Fruit fly (Drosophila melanogaster): ENCODE measurements around the gene Rrp6.

Gene Rrp6

DNA sequence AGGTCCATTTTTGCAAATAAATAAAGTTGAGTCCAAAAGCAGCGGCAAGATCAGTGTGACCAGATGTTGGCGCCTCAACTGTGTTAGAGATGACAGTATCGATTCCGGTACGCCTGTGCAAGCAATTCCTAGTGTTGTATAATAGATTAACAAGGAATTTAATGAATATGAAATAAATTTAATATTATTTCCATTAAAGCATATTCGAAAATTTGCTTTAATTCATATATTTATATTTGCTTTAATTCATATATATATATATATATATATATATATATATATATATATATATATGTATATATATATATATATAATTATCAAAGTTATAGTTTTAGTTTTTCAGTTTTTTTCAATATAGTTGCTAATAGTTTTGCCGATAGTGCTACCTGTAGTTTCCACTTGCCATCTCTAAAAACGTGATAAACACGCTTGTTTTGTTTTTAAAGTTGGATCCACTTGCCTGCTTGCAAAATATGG, 12.3 kb upstream of the Rrp6 start, which contains the start of the genes Nup93-2 and CG3817 (continued):
- TF ChIP-seq lz (GFP tag; optimal IDR thresholded peaks at IDR 0.05) (peak; percentile 72), ss (GFP tag; optimal IDR thresholded peaks at IDR 0.05) (no peak), esn (GFP tag; optimal IDR thresholded peaks at IDR 0.05) (peak; percentile 70), acj6 (GFP tag; optimal IDR thresholded peaks at IDR 0.05) (peak; percentile 40), eg (GFP tag; IDR thresholded peaks at IDR 0.05) (peak; percentile 67; the same call in 1 of the 3 replicates), CG6808 (GFP tag; optimal IDR thresholded peaks at IDR 0.05) (no peak), svp (GFP tag) (no peak), OdsH (GFP tag; optimal IDR thresholded peaks at IDR 0.05) (no peak), CG16779 (tag; optimal IDR thresholded peaks at IDR 0.05) (no peak), Ets21C (GFP tag; optimal IDR thresholded peaks at IDR 0.05) (peak; percentile 29), Hr39 (GFP tag; optimal IDR thresholded peaks at IDR 0.05) (peak; percentile 52), CG6163 (GFP tag; IDR thresholded peaks at IDR 0.05) (peak; percentile 68; the same call in 2 of the 3 replicates)

DNA sequence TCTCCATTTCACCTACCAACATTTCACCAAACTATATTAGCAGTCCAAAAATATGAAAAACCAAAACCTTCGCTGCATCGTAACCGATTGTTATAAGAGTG, 8.6 kb upstream of the Rrp6 start, which contains the start of gene CG14860:
CG14860 (plus strand) TSS at position 2 of the 101 bp plus-strand sequence.
- TF ChIP-seq Eip75B (GFP tag; optimal IDR thresholded peaks at IDR 0.05) (no peak), esn (GFP tag; optimal IDR thresholded peaks at IDR 0.05) (no peak), Hr38 (GFP tag; optimal IDR thresholded peaks at IDR 0.05) (no peak), fd85E (GFP tag; optimal IDR thresholded peaks at IDR 0.05) (no peak), CG16779 (tag; optimal IDR thresholded peaks at IDR 0.05) (no peak), Blimp-1 (GFP tag; optimal IDR thresholded peaks at IDR 0.05) (no peak), ss (GFP tag; optimal IDR thresholded peaks at IDR 0.05) (no peak), CG8119 (GFP tag; IDR thresholded peaks at IDR 0.05) (no peak), dac (GFP tag; optimal IDR thresholded peaks at IDR 0.05) (no peak), CG9139 (GFP tag; optimal IDR thresholded peaks at IDR 0.05) (no peak), salr (GFP tag; optimal IDR thresholded peaks at IDR 0.05) (no peak), CG3032 (tag; optimal IDR thresholded peaks at IDR 0.05) (no peak), Smox (GFP tag; optimal IDR thresholded peaks at IDR 0.05) (no peak), Sox15 (GFP tag; optimal IDR thresholded peaks at IDR 0.05) (no peak), fd59A (GFP tag; optimal IDR thresholded peaks at IDR 0.05) (no peak)

DNA sequence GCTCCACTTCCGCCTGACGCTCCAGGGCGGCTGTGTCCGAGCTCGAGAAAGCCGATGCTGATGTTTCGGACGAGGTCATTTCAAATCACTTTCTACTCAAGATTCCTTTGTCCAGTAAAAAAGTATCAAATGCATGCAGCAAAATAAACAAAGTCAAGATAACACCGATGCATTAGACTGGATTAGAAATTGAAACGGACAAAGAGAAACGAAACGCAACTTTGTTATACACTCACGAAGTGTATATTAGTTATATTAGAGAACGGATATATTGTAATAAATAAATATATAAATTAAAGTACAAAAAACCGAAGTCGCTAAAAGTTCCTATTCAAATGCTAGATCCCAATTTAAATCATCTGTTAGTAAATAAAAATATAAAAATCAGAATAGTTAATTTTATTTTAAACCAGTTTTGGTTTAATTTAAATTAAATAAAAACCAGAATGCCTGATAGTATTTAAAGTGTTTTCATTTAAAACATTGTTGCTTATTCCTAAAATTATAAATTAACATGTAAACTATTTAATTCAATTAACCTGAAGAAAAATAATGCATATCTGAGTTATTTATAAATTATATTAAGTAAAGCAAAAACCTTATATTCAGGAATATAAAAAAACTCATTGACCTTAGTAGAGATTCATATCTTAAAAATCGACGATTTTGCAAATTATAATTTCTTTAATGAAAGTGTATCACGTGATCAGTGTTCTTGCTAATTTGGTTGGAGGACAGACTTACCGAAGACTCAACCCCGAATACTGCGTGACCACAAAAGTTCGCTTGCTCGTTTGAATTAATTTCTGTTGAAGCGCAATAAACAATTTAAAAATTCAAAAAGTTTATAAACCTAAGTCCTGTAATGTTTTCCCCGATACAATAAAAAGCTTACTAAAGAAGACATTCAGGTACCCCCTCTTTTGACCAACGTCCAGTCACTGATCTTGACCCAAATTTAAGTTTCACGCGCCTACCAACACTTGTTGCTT, 8.0 kb upstream of the Rrp6 start, which contains the start of gene Dph2:
Dph2 (minus strand) TSS at position 164 of the 992 bp plus-strand sequence.
- no peak for TF ChIP-seq Eip78C (GFP tag)
- peak; percentile 45 for TF ChIP-seq topi (GFP tag; optimal IDR thresholded peaks at IDR 0.05)
- no peak for TF ChIP-seq OdsH (GFP tag; optimal IDR thresholded peaks at IDR 0.05)
- TF ChIP-seq fd59A (GFP tag; optimal IDR thresholded peaks at IDR 0.05), result no peak
- no peak for TF ChIP-seq CG6792 (GFP tag; optimal IDR thresholded peaks at IDR 0.05)
- TF ChIP-seq CG7368 (GFP tag; optimal IDR thresholded peaks at IDR 0.05), result no peak
- TF ChIP-seq Blimp-1 (GFP tag; optimal IDR thresholded peaks at IDR 0.05), result peak; percentile 27
- TF ChIP-seq CG15336 (GFP tag; IDR thresholded peaks at IDR 0.05), result peak; percentile 70; the same call in 1 of the 2 replicates
- no peak for TF ChIP-seq Hr4 (GFP tag; optimal IDR thresholded peaks at IDR 0.05)
- TF ChIP-seq salr (GFP tag; optimal IDR thresholded peaks at IDR 0.05), result no peak
- TF ChIP-seq dac (GFP tag; optimal IDR thresholded peaks at IDR 0.05), result no peak
- TF ChIP-seq Sox14 (GFP tag; optimal IDR thresholded peaks at IDR 0.05), result peak; percentile 61
- TF ChIP-seq net (GFP tag; optimal IDR thresholded peaks at IDR 0.05), result no peak
- peak; percentile 37 for TF ChIP-seq CG11902 (GFP tag; optimal IDR thresholded peaks at IDR 0.05)
- 0 out of 2 replicates have a peak, but pooled peaks have one; percentile 18 for TF ChIP-seq CG11294 (GFP tag; IDR thresholded peaks at IDR 0.05)
- TF ChIP-seq esn (GFP tag; optimal IDR thresholded peaks at IDR 0.05), result peak; percentile 42
- no peak for TF ChIP-seq pdm3 (GFP tag; optimal IDR thresholded peaks at IDR 0.05)
- TF ChIP-seq Hr39 (GFP tag; optimal IDR thresholded peaks at IDR 0.05), result peak; percentile 72
- TF ChIP-seq CG6276 (GFP tag; optimal IDR thresholded peaks at IDR 0.05), result no peak
- TF ChIP-seq Eip93F (GFP tag; optimal IDR thresholded peaks at IDR 0.05), result no peak
- no peak for TF ChIP-seq CG8319 (GFP tag; optimal IDR thresholded peaks at IDR 0.05)
- TF ChIP-seq CG8632 (GFP tag; optimal IDR thresholded peaks at IDR 0.05), result peak; percentile 14
- peak; percentile 35 for TF ChIP-seq lz (GFP tag; optimal IDR thresholded peaks at IDR 0.05)
- peak; percentile 75; the same call in 2 of the 3 replicates for TF ChIP-seq CG8119 (GFP tag; IDR thresholded peaks at IDR 0.05)
- TF ChIP-seq CG6163 (GFP tag; IDR thresholded peaks at IDR 0.05), result peak; percentile 45
- no peak for TF ChIP-seq svp (GFP tag)
- peak; percentile 35 for TF ChIP-seq Ets96B (tag; optimal IDR thresholded peaks at IDR 0.05)
- no peak for TF ChIP-seq spab (GFP tag; optimal IDR thresholded peaks at IDR 0.05)
- peak; percentile 35 for TF ChIP-seq CG32006 (GFP tag; optimal IDR thresholded peaks at IDR 0.05)
- peak; percentile 66; the same call in 1 of the 2 replicates for TF ChIP-seq Gug (GFP tag; IDR thresholded peaks at IDR 0.05)
- peak; percentile 49 for TF ChIP-seq CG3032 (tag; optimal IDR thresholded peaks at IDR 0.05)
- TF ChIP-seq ss (GFP tag; optimal IDR thresholded peaks at IDR 0.05), result no peak
- TF ChIP-seq Hr38 (GFP tag; optimal IDR thresholded peaks at IDR 0.05), result no peak
- TF ChIP-seq eg (GFP tag; IDR thresholded peaks at IDR 0.05), result peak; percentile 92
- TF ChIP-seq CG11762 (GFP tag; optimal IDR thresholded peaks at IDR 0.05; ENCODE audit: insufficient read depth), result peak; percentile 2

Measured in whole organism, prepupa.